Fruit fly (Drosophila melanogaster): ENCODE data around the gene mAChR-C.

dm6 chrX:6790944-6791343, 41.5 kb downstream of the mAChR-C start:
- no peak for TF ChIP-seq usp (GFP tag; optimal IDR thresholded peaks at IDR 0.05)
- no peak for TF ChIP-seq pan (optimal IDR thresholded peaks at IDR 0.05)
- TF ChIP-seq EcR (GFP tag; optimal IDR thresholded peaks at IDR 0.05) = no peak
